Worm (Caenorhabditis elegans) whole organism, L2 larva: ENCODE results near the gene sru-24.
A peak's percentile ranks its signal among the peaks of the same experiment; 100 is the strongest.

Experiments
- dmd-4 ChIP-seq: sonication (generic microtip); optimal IDR thresholded peaks from 2 replicates; lab custom pipeline; 2017; ENCODE audit warnings: missing biosample characterization, missing genetic modification characterization
- fos-1 ChIP-seq: fragments of 150-350 bp; optimal IDR thresholded peaks from 2 replicates; lab custom pipeline; 2014; ENCODE audit warnings: missing biosample characterization, missing genetic modification characterization
- nhr-11 ChIP-seq: fragments of 150-350 bp; optimal IDR thresholded peaks from 2 replicates; lab custom pipeline; 2014; ENCODE audit warnings: missing biosample characterization, missing genetic modification characterization
- nhr-12 ChIP-seq: fragments of 150-350 bp; optimal IDR thresholded peaks from 2 replicates; lab custom pipeline; 2014; ENCODE audit warnings: missing biosample characterization, missing genetic modification characterization

- TF ChIP-seq nhr-12 (no peak), fos-1 (peak; percentile 44), nhr-11 (tag; lab: Kevin White, UChicago) (no peak), dmd-4 (tag; lab: Kevin White, UChicago) (no peak)
These were observed 35.6 kb downstream of the sru-24 start for ce11 chrV:635630-636029.
